Worm (Caenorhabditis elegans) whole organism, midembryonic: ENCODE measurements around the gene mrck-1.

ENCODE experiments used
- T22C8.4 ChIP-seq: fragments of 200-800 bp; sonication (Bioruptor generic); IDR thresholded peaks from 2 replicates; pipeline ENCODE4 v1.3.6; 2022; ENCODE audit warnings: missing genetic modification characterization, missing compliant biosample characterization
- flt-1 ChIP-seq: fragments of 200-800 bp; sonication (Bioruptor generic); IDR thresholded peaks from 2 replicates; pipeline ENCODE4 v1.3.6; 2022; ENCODE audit warnings: missing genetic modification characterization, missing compliant biosample characterization
- klf-2 ChIP-seq: fragments of 200-800 bp; sonication (Bioruptor generic); conservative IDR thresholded peaks from 2 replicates; pipeline ENCODE4 v1.3.6; 2022; ENCODE audit warnings: missing genetic modification reagents, missing genetic modification characterization, missing compliant biosample characterization
- tab-1 ChIP-seq: fragments of 200-800 bp; sonication (Bioruptor generic); IDR thresholded peaks from 2 replicates; pipeline ENCODE4 v1.3.6; 2022; ENCODE audit warnings: missing genetic modification characterization, missing compliant biosample characterization
- ztf-23 ChIP-seq: fragments of 200-800 bp; sonication (Bioruptor generic); IDR thresholded peaks from 2 replicates; pipeline ENCODE4 v1.3.6; 2022; ENCODE audit warnings: missing genetic modification reagents, missing genetic modification characterization, missing compliant biosample characterization

ce11 chrV:6220752-6221151 is 46.3 kb downstream of the mrck-1 start:
- TF ChIP-seq T22C8.4 (GFP tag; lab: Robert Waterston, UW) (no peak), tab-1 (GFP tag; lab: Robert Waterston, UW) (no peak), klf-2 (no peak), flt-1 (no peak), ztf-23 (no peak)
